Fruit fly (Drosophila melanogaster) whole organism, wandering third instar larva: ENCODE data around the gene Prx3.

ENCODE experiments used
- Abd-B ChIP-seq: fragments of >200 bp; optimal IDR thresholded peaks from 2 replicates; lab custom pipeline; 2017; ENCODE audit warnings: missing biosample characterization, missing genetic modification characterization
- CG32264 ChIP-seq: fragments of 200-800 bp; sonication (Bioruptor generic); optimal IDR thresholded peaks from 2 replicates; lab custom pipeline; 2016; ENCODE audit warnings: missing biosample characterization, missing genetic modification characterization
- CrebA ChIP-seq: fragments of 200-800 bp; sonication (Bioruptor generic); optimal IDR thresholded peaks from 2 replicates; lab custom pipeline; 2016; ENCODE audit warnings: missing biosample characterization, mild to moderate bottlenecking, missing genetic modification characterization, borderline replicate concordance
- Dfd ChIP-seq: fragments of >200 bp; optimal IDR thresholded peaks from 2 replicates; lab custom pipeline; 2017; ENCODE audit warnings: missing biosample characterization, missing genetic modification characterization
- Dif ChIP-seq: fragments of 200-275, 200-300 bp; sonication (Bioruptor generic); optimal IDR thresholded peaks from 2 replicates; lab custom pipeline; 2018; ENCODE audit warnings: missing biosample characterization, missing genetic modification characterization; ENCODE audit not compliant: partially characterized antibody
- GATAd ChIP-seq: sonication (Bioruptor generic); optimal IDR thresholded peaks from 2 replicates; lab custom pipeline; 2016; ENCODE audit warnings: missing biosample characterization, missing genetic modification characterization
- HLH106 ChIP-seq: fragments of 200-800 bp; optimal IDR thresholded peaks from 3 replicates; lab custom pipeline; 2019; ENCODE audit warnings: missing biosample characterization, mild to moderate bottlenecking, missing genetic modification characterization, moderate library complexity
- Hnf4 ChIP-seq: fragments of 200-800 bp; sonication (Bioruptor generic); optimal IDR thresholded peaks from 2 replicates; lab custom pipeline; 2016; ENCODE audit warnings: missing biosample characterization, mild to moderate bottlenecking, missing genetic modification characterization
- Hr78 ChIP-seq: fragments of >200 bp; optimal IDR thresholded peaks from 2 replicates; lab custom pipeline; 2017; ENCODE audit warnings: missing biosample characterization, missing genetic modification characterization
- Hr83 ChIP-seq: fragments of 200-300 bp; sonication (Bioruptor generic); optimal IDR thresholded peaks from 2 replicates; lab custom pipeline; 2016; ENCODE audit warnings: missing biosample characterization, mild to moderate bottlenecking, missing genetic modification characterization, moderate library complexity; ENCODE audit not compliant: poor library complexity, severe bottlenecking
- Jra ChIP-seq: sonication (Bioruptor generic); optimal IDR thresholded peaks from 2 replicates; lab custom pipeline; 2016; ENCODE audit warnings: missing biosample characterization, missing genetic modification characterization
- Myc ChIP-seq: fragments of >200 bp; optimal IDR thresholded peaks from 2 replicates; lab custom pipeline; 2017
- N ChIP-seq: fragments of >200 bp; optimal IDR thresholded peaks from 2 replicates; lab custom pipeline; 2018; ENCODE audit warnings: missing biosample characterization, missing external identifiers, missing genetic modification characterization
- OdsH ChIP-seq: fragments of 200-800 bp; sonication (Bioruptor generic); optimal IDR thresholded peaks from 2 replicates; lab custom pipeline; 2016; ENCODE audit warnings: missing biosample characterization, mild to moderate bottlenecking, missing genetic modification characterization
- Rel ChIP-seq, 2 experiments: fragments of 200-800 bp; sonication (Bioruptor generic) in 1 of 2; optimal IDR thresholded peaks; 2 replicates in 1 of 2; 3 replicates in 1 of 2; lab custom pipeline; 2016 to 2019; ENCODE audit warnings: mild to moderate bottlenecking in 2 of 2, missing biosample characterization in 2 of 2, missing genetic modification characterization in 2 of 2, moderate library complexity in 1 of 2
- Sp1 ChIP-seq: fragments of 200-800 bp; sonication (Bioruptor generic); optimal IDR thresholded peaks from 3 replicates; lab custom pipeline; 2019; ENCODE audit warnings: missing biosample characterization, mild to moderate bottlenecking, missing genetic modification characterization, moderate library complexity
- Vsx2 ChIP-seq: fragments of 200-300, 225-300 bp; sonication (Bioruptor generic); optimal IDR thresholded peaks from 2 replicates; lab custom pipeline; 2018; ENCODE audit warnings: missing biosample characterization, missing genetic modification characterization; ENCODE audit not compliant: partially characterized antibody
- br ChIP-seq: fragments of 200-800 bp; sonication (Bioruptor generic); optimal IDR thresholded peaks from 2 replicates; lab custom pipeline; 2016; ENCODE audit warnings: missing biosample characterization, missing genetic modification characterization
- brk ChIP-seq: fragments of 200-800 bp; sonication (Bioruptor generic); optimal IDR thresholded peaks from 2 replicates; lab custom pipeline; 2016; ENCODE audit warnings: missing biosample characterization, mild to moderate bottlenecking, missing genetic modification characterization
- dl ChIP-seq, 2 experiments: fragments of 175-275, 200-275 bp in 1 of 2; fragments of 200-275 bp in 1 of 2; sonication (Bioruptor generic); optimal IDR thresholded peaks; lab custom pipeline; 2018; ENCODE audit warnings: mild to moderate bottlenecking in 2 of 2, missing biosample characterization in 2 of 2, missing genetic modification characterization in 2 of 2, moderate library complexity in 2 of 2; ENCODE audit not compliant: partially characterized antibody in 2 of 2, insufficient read depth in 1 of 2
- dmrt93B ChIP-seq: fragments of 200-800 bp; sonication (Bioruptor generic); optimal IDR thresholded peaks from 2 replicates; lab custom pipeline; 2018; ENCODE audit warnings: missing biosample characterization, mild to moderate bottlenecking, missing genetic modification characterization
- ey ChIP-seq: fragments of 200-800 bp; sonication (Bioruptor generic); optimal IDR thresholded peaks from 2 replicates; lab custom pipeline; 2016; ENCODE audit warnings: missing biosample characterization, missing genetic modification characterization
- foxo ChIP-seq, 2 experiments: fragments of 200-800 bp; sonication (Bioruptor generic); optimal IDR thresholded peaks; 2 replicates in 1 of 2; 3 replicates in 1 of 2; lab custom pipeline; 2016 to 2017; ENCODE audit warnings: missing biosample characterization in 2 of 2, missing genetic modification characterization in 2 of 2
- fru ChIP-seq: fragments of 200-800 bp; sonication (Bioruptor generic); optimal IDR thresholded peaks from 3 replicates; lab custom pipeline; 2016; ENCODE audit warnings: missing biosample characterization, mild to moderate bottlenecking, missing genetic modification characterization
- h ChIP-seq: fragments of 200-800 bp; sonication (Bioruptor generic); optimal IDR thresholded peaks from 3 replicates; lab custom pipeline; 2016; ENCODE audit warnings: missing biosample characterization, mild to moderate bottlenecking, missing genetic modification characterization
- jim ChIP-seq: fragments of 175-275, 200-325 bp; sonication (Bioruptor generic); optimal IDR thresholded peaks from 2 replicates; lab custom pipeline; 2016; ENCODE audit warnings: missing biosample characterization, mild to moderate bottlenecking, missing genetic modification characterization
- lola ChIP-seq: fragments of >200 bp; optimal IDR thresholded peaks from 2 replicates; lab custom pipeline; 2017; ENCODE audit warnings: missing biosample characterization, missing genetic modification characterization
- pan ChIP-seq: fragments of >200 bp; optimal IDR thresholded peaks from 2 replicates; lab custom pipeline; 2017
- psq ChIP-seq: fragments of 200-800 bp; sonication (Bioruptor generic); optimal IDR thresholded peaks from 3 replicates; lab custom pipeline; 2017; ENCODE audit warnings: missing biosample characterization, mild to moderate bottlenecking, missing genetic modification characterization, moderate library complexity
- rgr ChIP-seq: fragments of 200-800 bp; sonication (Bioruptor generic); optimal IDR thresholded peaks from 3 replicates; lab custom pipeline; 2016; ENCODE audit warnings: missing biosample characterization, mild to moderate bottlenecking, missing genetic modification characterization
- sage ChIP-seq: fragments of 200-800 bp; sonication (Bioruptor generic); optimal IDR thresholded peaks from 2 replicates; lab custom pipeline; 2016; ENCODE audit warnings: missing biosample characterization, mild to moderate bottlenecking, missing genetic modification characterization
- sv ChIP-seq: fragments of 200-800 bp; sonication (Bioruptor generic); optimal IDR thresholded peaks from 3 replicates; lab custom pipeline; 2016; ENCODE audit warnings: missing biosample characterization, missing genetic modification characterization
- tai ChIP-seq: sonication (Bioruptor generic); optimal IDR thresholded peaks from 2 replicates; lab custom pipeline; 2016; ENCODE audit warnings: missing biosample characterization, missing genetic modification characterization
- usp ChIP-seq: fragments of >200 bp; optimal IDR thresholded peaks from 2 replicates; lab custom pipeline; 2017; ENCODE audit warnings: missing biosample characterization, missing genetic modification characterization
- woc ChIP-seq: sonication (Bioruptor generic); optimal IDR thresholded peaks from 2 replicates; lab custom pipeline; 2016; ENCODE audit warnings: missing biosample characterization, mild to moderate bottlenecking, missing genetic modification characterization

The Prx3 gene

DNA sequence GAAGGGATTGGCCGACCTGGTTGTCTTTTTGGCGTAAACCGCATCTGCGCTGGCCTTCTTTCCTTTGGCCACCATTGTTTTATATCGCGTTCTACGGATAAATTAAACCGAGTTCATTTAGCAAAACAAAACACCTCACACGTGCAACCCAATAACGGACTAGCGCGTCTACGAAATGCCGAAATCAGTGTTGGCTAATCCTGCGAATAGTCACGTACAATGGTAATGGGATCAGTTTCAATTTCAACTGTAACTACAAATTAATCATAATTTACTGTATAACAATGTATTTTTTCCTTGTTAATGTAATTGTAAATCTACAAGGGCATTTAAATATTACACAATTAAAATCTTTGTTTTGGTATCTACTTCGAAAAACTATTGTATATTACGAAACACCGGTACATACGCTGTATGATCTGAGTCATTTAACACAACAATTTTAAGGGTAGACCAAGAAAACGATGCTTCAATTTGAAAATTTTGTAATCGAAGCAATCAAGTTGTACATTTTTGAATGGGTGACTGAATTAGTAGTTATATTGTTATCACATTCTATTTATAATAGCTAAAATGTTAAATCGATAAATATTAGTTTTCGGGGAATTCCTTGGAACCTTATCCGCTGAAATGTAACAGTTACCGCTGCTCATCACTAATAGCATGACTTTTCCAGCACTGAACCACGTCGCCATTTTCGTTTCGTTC lies 6.4 kb downstream of the Prx3 start, which contains the start of gene SF1:
SF1 (plus strand) TSS at position 633 of the 708 bp plus-strand sequence.
- TF ChIP-seq Hnf4: no peak
- peak; percentile 53 for TF ChIP-seq HLH106 (tag; lab: Kevin White, UChicago)
- TF ChIP-seq OdsH: peak; percentile 7
- no peak for TF ChIP-seq Rel (GFP tag; optimal IDR thresholded peaks at IDR 0.05; lab: Kevin White, UChicago)
- peak; percentile 73 for TF ChIP-seq Rel (tag; optimal IDR thresholded peaks at IDR 0.05; lab: Kevin White, UChicago)
- no peak for TF ChIP-seq lola (GFP tag; lab: Kevin White, UChicago)
- peak; percentile 90 for TF ChIP-seq Myc (lab: Kevin White, UChicago)
- peak; percentile 40 for TF ChIP-seq h (GFP tag; lab: Kevin White, UChicago)
- TF ChIP-seq sv: no peak
- TF ChIP-seq pan (lab: Kevin White, UChicago): no peak
- TF ChIP-seq dmrt93B (GFP tag; lab: Kevin White, UChicago): peak; percentile 63
- TF ChIP-seq woc (GFP tag; lab: Kevin White, UChicago): peak; percentile 80
- TF ChIP-seq psq (GFP tag; lab: Kevin White, UChicago): peak; percentile 52
- TF ChIP-seq Hr83 (GFP tag; lab: Kevin White, UChicago): peak; percentile 33
- peak; percentile 26 for TF ChIP-seq ey
- TF ChIP-seq, all 38 proteins: peak for 10

DNA sequence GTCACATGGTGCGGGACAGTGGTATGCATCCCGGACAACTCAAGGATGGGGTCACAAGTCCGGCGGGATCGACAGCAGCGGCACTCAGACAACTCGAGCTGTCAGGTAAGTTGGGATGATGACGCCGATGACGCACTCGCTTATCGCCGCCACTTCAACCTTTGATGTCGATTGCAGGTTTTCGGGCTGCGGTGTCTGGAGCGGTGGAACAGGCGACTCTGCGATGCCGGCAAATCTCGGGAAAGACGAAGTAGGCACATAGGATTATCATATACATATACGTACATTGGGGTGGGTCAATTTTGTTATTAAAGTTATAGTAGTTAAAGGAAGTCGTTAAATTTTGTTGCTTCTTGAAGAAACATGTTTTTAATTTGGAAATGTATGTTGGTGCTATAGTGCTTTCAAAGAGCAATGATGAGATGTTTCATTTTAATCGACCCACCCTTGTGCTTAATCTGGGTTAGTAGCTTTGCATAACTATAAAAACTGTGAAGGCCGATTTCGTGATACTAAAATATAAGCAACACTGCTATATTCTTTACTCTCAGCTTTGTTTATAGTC lies 9.7 kb downstream of the Prx3 start:
- no peak for TF ChIP-seq CrebA (GFP tag; lab: Kevin White, UChicago)
- no peak for TF ChIP-seq fru
- TF ChIP-seq N: no peak
- TF ChIP-seq HLH106 (tag; lab: Kevin White, UChicago): no peak
- no peak for TF ChIP-seq Dif
- TF ChIP-seq brk (GFP tag; lab: Kevin White, UChicago): no peak
- no peak for TF ChIP-seq sv
- TF ChIP-seq br (GFP tag; lab: Kevin White, UChicago): peak; percentile 17
- TF ChIP-seq foxo (GFP tag; optimal IDR thresholded peaks at IDR 0.05; lab: Kevin White, UChicago): peak in 1 of 2 experiments; percentile 43
- TF ChIP-seq Dfd (GFP tag; lab: Kevin White, UChicago): no peak
- peak; percentile 9 for TF ChIP-seq psq (GFP tag; lab: Kevin White, UChicago)
- TF ChIP-seq jim (GFP tag; lab: Kevin White, UChicago): no peak
- no peak for TF ChIP-seq Vsx2
- TF ChIP-seq Abd-B (GFP tag; lab: Kevin White, UChicago): no peak
- TF ChIP-seq woc (GFP tag; lab: Kevin White, UChicago): no peak
- TF ChIP-seq h (GFP tag; lab: Kevin White, UChicago): peak; percentile 25
- TF ChIP-seq Sp1: no peak
- no peak for TF ChIP-seq Hnf4
- TF ChIP-seq ey: peak; percentile 44
- no peak for TF ChIP-seq tai (GFP tag; lab: Kevin White, UChicago)
- no peak for TF ChIP-seq lola (GFP tag; lab: Kevin White, UChicago)
- no peak for TF ChIP-seq Hr78 (GFP tag; lab: Kevin White, UChicago)
- TF ChIP-seq Jra: no peak
- TF ChIP-seq dmrt93B (GFP tag; lab: Kevin White, UChicago): no peak
- TF ChIP-seq Hr83 (GFP tag; lab: Kevin White, UChicago): no peak
- TF ChIP-seq rgr (GFP tag; lab: Kevin White, UChicago): peak; percentile 63
- peak; percentile 50 for TF ChIP-seq OdsH
- TF ChIP-seq GATAd: no peak
- no peak for TF ChIP-seq usp (GFP tag; lab: Kevin White, UChicago)
- TF ChIP-seq dl (GFP tag; optimal IDR thresholded peaks at IDR 0.05; lab: Kevin White, UChicago; ENCODE audit: insufficient read depth in 1 of 2, partially characterized antibody in 2 of 2): no peak
- TF ChIP-seq Myc (lab: Kevin White, UChicago): no peak
- no peak for TF ChIP-seq Rel (GFP tag; optimal IDR thresholded peaks at IDR 0.05; lab: Kevin White, UChicago)
- TF ChIP-seq Rel (tag; optimal IDR thresholded peaks at IDR 0.05; lab: Kevin White, UChicago): no peak

DNA sequence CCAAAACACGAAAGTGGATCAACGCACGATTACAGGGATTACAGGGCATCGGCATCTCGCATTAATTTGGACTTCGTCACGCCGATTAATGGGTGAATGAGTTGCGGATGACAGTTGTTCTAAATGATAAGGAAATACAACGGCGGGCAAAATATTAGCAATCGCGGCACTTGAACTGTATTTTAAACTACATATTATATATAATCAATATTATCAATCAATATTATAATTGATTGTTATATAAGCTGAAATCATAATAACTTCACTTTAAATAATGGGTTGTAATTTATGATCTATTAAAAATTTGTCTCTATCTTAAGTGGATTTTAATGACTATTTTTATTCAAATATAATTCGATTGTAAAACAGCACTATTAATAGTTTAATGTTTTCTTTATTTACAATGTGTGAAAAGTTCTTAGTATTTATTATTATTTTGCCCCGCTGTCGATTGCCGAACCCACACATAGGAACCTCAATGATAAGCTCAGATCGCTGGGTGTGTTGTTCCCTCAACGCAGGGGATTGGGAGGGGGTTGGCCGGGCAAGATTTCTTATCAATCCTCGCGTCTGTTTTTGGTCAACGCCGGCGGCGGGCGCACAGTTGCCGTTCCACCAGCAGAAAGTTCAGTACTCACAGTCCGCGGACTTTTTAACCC lies 11.1 kb downstream of the Prx3 start:
- TF ChIP-seq ey (no peak), Dif (no peak), fru (peak; percentile 42), OdsH (peak; percentile 52), brk (GFP tag; lab: Kevin White, UChicago) (no peak), sv (no peak), psq (GFP tag; lab: Kevin White, UChicago) (peak; percentile 80), Rel (GFP tag; optimal IDR thresholded peaks at IDR 0.05; lab: Kevin White, UChicago) (no peak), Rel (tag; optimal IDR thresholded peaks at IDR 0.05; lab: Kevin White, UChicago) (peak; percentile 86), rgr (GFP tag; lab: Kevin White, UChicago) (peak; percentile 55), woc (GFP tag; lab: Kevin White, UChicago) (no peak), Vsx2 (no peak), dl (GFP tag; optimal IDR thresholded peaks at IDR 0.05; lab: Kevin White, UChicago; ENCODE audit: insufficient read depth in 1 of 2, partially characterized antibody in 2 of 2) (no peak), GATAd (no peak), sage (no peak), Sp1 (peak; percentile 82), Hnf4 (peak; percentile 54), h (GFP tag; lab: Kevin White, UChicago) (peak; percentile 55), dmrt93B (GFP tag; lab: Kevin White, UChicago) (peak; percentile 37), Jra (peak; percentile 4), foxo (GFP tag; optimal IDR thresholded peaks at IDR 0.05; lab: Kevin White, UChicago) (peak in 1 of 2 experiments; percentile 75), Myc (lab: Kevin White, UChicago) (no peak), HLH106 (tag; lab: Kevin White, UChicago) (peak; percentile 73), Hr78 (GFP tag; lab: Kevin White, UChicago) (no peak), br (GFP tag; lab: Kevin White, UChicago) (peak; percentile 30), CG32264 (GFP tag; lab: Kevin White, UChicago) (no peak), Hr83 (GFP tag; lab: Kevin White, UChicago) (peak; percentile 44)
